Fruit fly (Drosophila melanogaster) whole organism, embryonic: ENCODE results near the gene mrva.

Experiments
- B-H1 ChIP-seq: fragments of 200-800 bp; sonication (Bioruptor generic); IDR thresholded peaks from 3 replicates; pipeline ENCODE4 v1.3.6; 2022; ENCODE audit warnings: missing biosample characterization, missing genetic modification characterization
- CG10209 ChIP-seq: fragments of 200-800 bp; sonication (Bioruptor generic); optimal IDR thresholded peaks from 3 replicates; lab custom pipeline; 2017; ENCODE audit warnings: missing biosample characterization, mild to moderate bottlenecking, missing genetic modification characterization, missing genetic modification reagents
- CG10366 ChIP-seq: fragments of 200-800 bp; sonication (Bioruptor generic); IDR thresholded peaks from 2 replicates; pipeline ENCODE4 v1.3.6; 2022; ENCODE audit warnings: missing biosample characterization, missing genetic modification characterization
- CG10654 ChIP-seq: fragments of 200-800 bp; sonication (Bioruptor generic); optimal IDR thresholded peaks from 2 replicates; lab custom pipeline; 2016; ENCODE audit warnings: missing biosample characterization, missing genetic modification characterization
- CG10959 ChIP-seq: fragments of 200-800 bp; sonication (Bioruptor generic); IDR thresholded peaks from 2 replicates; pipeline ENCODE4 v1.3.6; 2022; ENCODE audit warnings: missing biosample characterization, missing genetic modification characterization
- CG12744 ChIP-seq: fragments of 200-800 bp; sonication (Bioruptor generic); optimal IDR thresholded peaks from 2 replicates; lab custom pipeline; 2016; ENCODE audit warnings: missing biosample characterization, missing genetic modification characterization
- CG13123 ChIP-seq: fragments of 200-800 bp; sonication (Bioruptor generic); optimal IDR thresholded peaks from 2 replicates; lab custom pipeline; 2016; ENCODE audit warnings: missing biosample characterization, missing genetic modification characterization
- CG13775 ChIP-seq: fragments of 200-800 bp; sonication (Bioruptor generic); optimal IDR thresholded peaks from 3 replicates; lab custom pipeline; 2017; ENCODE audit warnings: missing biosample characterization, mild to moderate bottlenecking, missing genetic modification characterization
- CG13894 ChIP-seq: fragments of 200-800 bp; sonication (Bioruptor generic); optimal IDR thresholded peaks from 3 replicates; lab custom pipeline; 2018; ENCODE audit warnings: missing biosample characterization, mild to moderate bottlenecking, missing genetic modification characterization, moderate library complexity
- CG14050 ChIP-seq: fragments of 200-800 bp; sonication (Bioruptor generic); IDR thresholded peaks from 3 replicates; pipeline ENCODE4 v1.3.6; 2022; ENCODE audit warnings: missing biosample characterization, missing genetic modification characterization
- CG15269 ChIP-seq: fragments of 200-800 bp; sonication (Bioruptor generic); optimal IDR thresholded peaks from 2 replicates; lab custom pipeline; 2018; ENCODE audit warnings: missing biosample characterization, mild to moderate bottlenecking, missing genetic modification characterization, moderate library complexity
- CG1602 ChIP-seq: fragments of 200-800 bp; sonication (Bioruptor generic); optimal IDR thresholded peaks from 3 replicates; lab custom pipeline; 2016; ENCODE audit warnings: missing biosample characterization, missing genetic modification characterization
- CG17912 ChIP-seq: fragments of 200-800 bp; sonication (Bioruptor generic); optimal IDR thresholded peaks from 2 replicates; lab custom pipeline; 2018; ENCODE audit warnings: missing biosample characterization, mild to moderate bottlenecking, missing genetic modification characterization
- CG2712 ChIP-seq: fragments of 200-800 bp; optimal IDR thresholded peaks from 3 replicates; lab custom pipeline; 2019; ENCODE audit warnings: missing biosample characterization, mild to moderate bottlenecking, missing genetic modification characterization, moderate library complexity
- CG32767 ChIP-seq: fragments of 200-800 bp; sonication (Bioruptor generic); IDR thresholded peaks from 2 replicates; pipeline ENCODE4 v1.3.6; 2022; ENCODE audit warnings: missing biosample characterization, missing genetic modification characterization
- CG32772 ChIP-seq: fragments of 200-800 bp; sonication (Bioruptor generic); IDR thresholded peaks from 2 replicates; pipeline ENCODE4 v1.3.6; 2022; ENCODE audit warnings: missing biosample characterization, missing genetic modification characterization
- CG33557 ChIP-seq: fragments of 200-800 bp; sonication (Bioruptor generic); optimal IDR thresholded peaks from 2 replicates; lab custom pipeline; 2019; ENCODE audit warnings: missing biosample characterization, mild to moderate bottlenecking, missing genetic modification characterization, moderate library complexity
- CG3847 ChIP-seq: fragments of 200-800 bp; sonication (Bioruptor generic); IDR thresholded peaks from 2 replicates; pipeline ENCODE4 v1.3.6; 2022; ENCODE audit warnings: missing biosample characterization, missing genetic modification characterization
- CG3995 ChIP-seq: fragments of 200-800 bp; sonication (Bioruptor generic); optimal IDR thresholded peaks from 3 replicates; lab custom pipeline; 2016; ENCODE audit warnings: missing biosample characterization, missing genetic modification characterization
- CG43689 ChIP-seq: fragments of 200-800 bp; sonication (Bioruptor generic); IDR thresholded peaks from 2 replicates; pipeline ENCODE4 v1.3.6; 2022; ENCODE audit warnings: missing biosample characterization, missing genetic modification characterization
- CG4404 ChIP-seq: fragments of 200-800 bp; sonication (Bioruptor generic); IDR thresholded peaks from 2 replicates; pipeline ENCODE4 v1.3.6; 2022; ENCODE audit warnings: missing biosample characterization, missing genetic modification characterization
- CG4617 ChIP-seq: fragments of 200-800 bp; sonication (Bioruptor generic); optimal IDR thresholded peaks from 3 replicates; lab custom pipeline; 2016; ENCODE audit warnings: missing biosample characterization, missing genetic modification characterization, borderline replicate concordance
- CG4854 ChIP-seq: fragments of 200-800 bp; sonication (Bioruptor generic); optimal IDR thresholded peaks from 2 replicates; lab custom pipeline; 2016; ENCODE audit warnings: missing biosample characterization, missing genetic modification characterization, inconsistent platforms
- CG5180 ChIP-seq: fragments of 200-800 bp; sonication (Bioruptor generic); optimal IDR thresholded peaks from 3 replicates; lab custom pipeline; 2017; ENCODE audit warnings: missing biosample characterization, missing genetic modification characterization, mild to moderate bottlenecking, moderate library complexity, missing genetic modification reagents
- CG8478 ChIP-seq: fragments of >200 bp; optimal IDR thresholded peaks from 2 replicates; lab custom pipeline; 2018
- CG9932 ChIP-seq: fragments of 200-800 bp; sonication (Bioruptor generic); IDR thresholded peaks from 2 replicates; pipeline ENCODE4 v1.3.6; 2022; ENCODE audit warnings: missing biosample characterization, missing genetic modification characterization
- CHES-1-like ChIP-seq: fragments of 200-800 bp; sonication (Bioruptor generic); optimal IDR thresholded peaks from 2 replicates; lab custom pipeline; 2016; ENCODE audit warnings: missing biosample characterization, missing genetic modification characterization
- D ChIP-seq, 2 experiments: fragments of 200-800 bp in 1 of 2; fragments of >200 bp in 1 of 2; sonication (Bioruptor generic) in 1 of 2; optimal IDR thresholded peaks; 2 replicates in 1 of 2; 3 replicates in 1 of 2; lab custom pipeline; 2017; ENCODE audit warnings: mild to moderate bottlenecking in 1 of 2, missing biosample characterization in 1 of 2, missing genetic modification characterization in 1 of 2, missing genetic modification reagents in 1 of 2
- Dek ChIP-seq: fragments of 200-800 bp; sonication (Bioruptor generic); optimal IDR thresholded peaks from 3 replicates; lab custom pipeline; 2019; ENCODE audit warnings: missing biosample characterization, mild to moderate bottlenecking, missing genetic modification characterization, moderate library complexity
- Sox102F ChIP-seq: fragments of 200-800 bp; sonication (Bioruptor generic); optimal IDR thresholded peaks from 2 replicates; lab custom pipeline; 2018; ENCODE audit warnings: missing biosample characterization, mild to moderate bottlenecking, missing genetic modification characterization, moderate library complexity
- TFAM ChIP-seq: fragments of 200-800 bp; sonication (Bioruptor generic); optimal IDR thresholded peaks from 2 replicates; lab custom pipeline; 2017; ENCODE audit warnings: missing biosample characterization, missing genetic modification characterization, inconsistent platforms
- Vsx1 ChIP-seq: fragments of 200-800 bp; sonication (Bioruptor generic); optimal IDR thresholded peaks from 2 replicates; lab custom pipeline; 2017; ENCODE audit warnings: missing biosample characterization, mild to moderate bottlenecking, missing genetic modification characterization, missing genetic modification reagents
- ap ChIP-seq: fragments of 200-800 bp; sonication (Bioruptor generic); IDR thresholded peaks from 2 replicates; pipeline ENCODE4 v1.3.6; 2022; ENCODE audit warnings: missing biosample characterization, missing genetic modification characterization
- bigmax ChIP-seq: fragments of 200-800 bp; sonication (Bioruptor generic); optimal IDR thresholded peaks from 2 replicates; lab custom pipeline; 2018; ENCODE audit warnings: missing biosample characterization, mild to moderate bottlenecking, missing genetic modification characterization
- bowl ChIP-seq: fragments of 200-800 bp; sonication (Bioruptor generic); IDR thresholded peaks from 2 replicates; pipeline ENCODE4 v1.3.6; 2022; ENCODE audit warnings: missing biosample characterization, missing genetic modification characterization
- caup ChIP-seq: fragments of 200-800 bp; sonication (Bioruptor generic); optimal IDR thresholded peaks from 3 replicates; lab custom pipeline; 2017; ENCODE audit warnings: missing biosample characterization, mild to moderate bottlenecking, missing genetic modification characterization, moderate library complexity; ENCODE audit not compliant: severe bottlenecking
- danr ChIP-seq: fragments of 200-800 bp; sonication (Bioruptor generic); IDR thresholded peaks from 2 replicates; pipeline ENCODE4 v1.3.6; 2022; ENCODE audit warnings: missing biosample characterization, missing genetic modification characterization
- disco-r ChIP-seq: fragments of 200-800 bp; sonication (Bioruptor generic); optimal IDR thresholded peaks from 2 replicates; lab custom pipeline; 2016; ENCODE audit warnings: missing biosample characterization, missing genetic modification characterization
- ftz-f1 ChIP-seq: fragments of 200-800 bp; sonication (Bioruptor generic); optimal IDR thresholded peaks from 2 replicates; lab custom pipeline; 2016; ENCODE audit warnings: missing biosample characterization, missing genetic modification characterization
- fu2 ChIP-seq: fragments of 200-800 bp; sonication (Bioruptor generic); optimal IDR thresholded peaks from 2 replicates; lab custom pipeline; 2016; ENCODE audit warnings: missing biosample characterization, missing genetic modification characterization
- gro ChIP-seq: fragments of 200-800 bp; sonication (Bioruptor generic); optimal IDR thresholded peaks from 2 replicates; lab custom pipeline; 2016; ENCODE audit warnings: missing biosample characterization, missing genetic modification characterization
- kay ChIP-seq: fragments of 200-800 bp; sonication (Bioruptor generic); optimal IDR thresholded peaks from 2 replicates; lab custom pipeline; 2016; ENCODE audit warnings: missing biosample characterization, missing genetic modification characterization
- ken ChIP-seq: fragments of 200-800 bp; sonication (Bioruptor generic); IDR thresholded peaks from 3 replicates; pipeline ENCODE4 v1.3.6; 2022; ENCODE audit warnings: missing biosample characterization, missing genetic modification characterization
- maf-S ChIP-seq: fragments of 200-800 bp; sonication (Bioruptor generic); optimal IDR thresholded peaks from 2 replicates; lab custom pipeline; 2016; ENCODE audit warnings: missing biosample characterization, missing genetic modification characterization
- pb ChIP-seq: fragments of 200-800 bp; sonication (Bioruptor generic); optimal IDR thresholded peaks from 3 replicates; lab custom pipeline; 2016; ENCODE audit warnings: missing biosample characterization, missing genetic modification characterization
- pfk ChIP-seq: fragments of 200-800 bp; sonication (Bioruptor generic); optimal IDR thresholded peaks from 2 replicates; lab custom pipeline; 2018; ENCODE audit warnings: missing biosample characterization, mild to moderate bottlenecking, missing genetic modification characterization, moderate library complexity
- schlank ChIP-seq: fragments of 200-800 bp; sonication (Bioruptor generic); optimal IDR thresholded peaks from 2 replicates; lab custom pipeline; 2018; ENCODE audit warnings: missing biosample characterization, mild to moderate bottlenecking, missing genetic modification characterization
- sd ChIP-seq: fragments of 200-800 bp; sonication (Bioruptor generic); optimal IDR thresholded peaks from 3 replicates; lab custom pipeline; 2018; ENCODE audit warnings: missing biosample characterization, mild to moderate bottlenecking, missing genetic modification characterization, moderate library complexity
- sisA ChIP-seq: fragments of 200-800 bp; sonication (Bioruptor generic); IDR thresholded peaks from 2 replicates; pipeline ENCODE4 v1.3.6; 2022; ENCODE audit warnings: missing biosample characterization, missing genetic modification characterization
- sob ChIP-seq: fragments of 200-800 bp; sonication (Bioruptor generic); IDR thresholded peaks from 2 replicates; pipeline ENCODE4 v1.3.6; 2022; ENCODE audit warnings: missing biosample characterization, missing genetic modification characterization

mrva gene

DNA sequence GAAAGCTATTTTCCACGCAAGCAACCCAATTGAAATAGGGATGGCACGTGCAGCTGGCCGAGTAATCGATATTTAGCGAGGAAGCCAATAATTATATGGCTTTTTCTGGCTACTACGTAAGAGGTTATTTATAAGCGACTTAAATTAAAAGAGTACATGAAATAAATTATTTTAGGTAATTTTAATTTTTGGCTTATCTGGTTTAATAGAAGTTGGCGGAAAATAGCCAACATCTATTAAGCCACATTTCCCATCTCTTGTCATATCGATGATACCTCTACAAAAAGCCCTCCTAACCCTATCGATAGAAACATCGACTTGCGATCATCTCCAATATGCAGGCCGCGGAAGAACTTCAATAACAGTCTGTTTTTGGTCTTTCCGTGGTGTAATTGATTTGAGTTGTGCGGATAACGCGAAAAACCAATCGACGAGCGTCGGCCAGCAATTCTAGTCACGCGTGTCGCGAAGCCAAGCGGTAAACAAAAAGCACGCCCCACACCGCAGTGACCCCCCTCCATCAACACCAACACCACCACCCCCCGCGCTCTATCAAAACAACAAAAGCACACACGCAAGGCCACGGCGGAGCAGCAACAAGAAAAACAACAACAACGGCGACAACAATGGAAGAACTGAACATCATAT is 19.5 kb upstream of the mrva start, which contains the start of the genes Srp19 and qm (continued):
- no peak for TF ChIP-seq CG8478 (lab: Kevin White, UChicago)
- no peak for TF ChIP-seq Vsx1
- TF ChIP-seq caup (GFP tag; lab: Kevin White, UChicago) = peak; percentile 22
- TF ChIP-seq CG13894 (tag; lab: Kevin White, UChicago) = peak; percentile 45
- peak; percentile 78 for TF ChIP-seq CG9932 (GFP tag; lab: Robert Waterston, UW)
- TF ChIP-seq CG17912 (GFP tag; lab: Kevin White, UChicago) = no peak
- TF ChIP-seq fu2 (GFP tag; lab: Kevin White, UChicago) = peak; percentile 4
- peak; percentile 68 for TF ChIP-seq CG2712 (tag; lab: Kevin White, UChicago)
- TF ChIP-seq disco-r (GFP tag; lab: Kevin White, UChicago) = no peak
- peak; percentile 34; the same call in 1 of the 2 replicates for TF ChIP-seq CG4404 (GFP tag; lab: Robert Waterston, UW)
- TF ChIP-seq CG5180 (GFP tag; lab: Kevin White, UChicago) = no peak
- TF ChIP-seq kay (GFP tag; lab: Kevin White, UChicago) = peak; percentile 54
- TF ChIP-seq pb = no peak
- peak; percentile 15 for TF ChIP-seq CG10654
- no peak for TF ChIP-seq Sox102F (GFP tag; lab: Kevin White, UChicago)
- TF ChIP-seq CG13775 = peak; percentile 31
- TF ChIP-seq CG10366 (GFP tag; lab: Robert Waterston, UW) = no peak; the same call in 1 of the 2 replicates
- no peak for TF ChIP-seq schlank (tag; lab: Kevin White, UChicago)
- TF ChIP-seq TFAM (GFP tag; lab: Kevin White, UChicago) = no peak
- TF ChIP-seq sd = peak; percentile 33
- TF ChIP-seq Dek = peak; percentile 53
- TF ChIP-seq CG4854 (GFP tag; lab: Kevin White, UChicago) = peak; percentile 26
- TF ChIP-seq gro (GFP tag; lab: Kevin White, UChicago) = peak; percentile 36
- TF ChIP-seq CG4617 (GFP tag; lab: Kevin White, UChicago) = peak; percentile 19
- peak; percentile 16 for TF ChIP-seq CHES-1-like (GFP tag; lab: Kevin White, UChicago)
- no peak for TF ChIP-seq CG3995
- TF ChIP-seq CG14050 (GFP tag; lab: Robert Waterston, UW) = no peak
- TF ChIP-seq ken = 0 out of 3 replicates have a peak, but pooled peaks have one; percentile 58
- TF ChIP-seq D (optimal IDR thresholded peaks at IDR 0.05; lab: Kevin White, UChicago) = no peak
- peak; percentile 26 for TF ChIP-seq D (GFP tag; optimal IDR thresholded peaks at IDR 0.05; lab: Kevin White, UChicago)
- TF ChIP-seq CG1602 (GFP tag; lab: Kevin White, UChicago) = peak; percentile 36
- TF ChIP-seq pfk (GFP tag; lab: Kevin White, UChicago) = no peak
- peak; percentile 61 for TF ChIP-seq maf-S (GFP tag; lab: Kevin White, UChicago)
- TF ChIP-seq CG3847 (GFP tag; lab: Robert Waterston, UW) = peak; percentile 57
- peak; percentile 1 for TF ChIP-seq CG10209 (GFP tag; lab: Kevin White, UChicago)
- TF ChIP-seq CG15269 = peak; percentile 15
- TF ChIP-seq bowl (GFP tag; lab: Robert Waterston, UW) = no peak
- TF ChIP-seq CG32767 (GFP tag; lab: Robert Waterston, UW) = no peak
- peak; percentile 58 for TF ChIP-seq CG32772 (GFP tag; lab: Robert Waterston, UW)
- TF ChIP-seq CG33557 = peak; percentile 22
- no peak for TF ChIP-seq CG13123 (GFP tag; lab: Kevin White, UChicago)
- peak; percentile 46; the same call in 1 of the 2 replicates for TF ChIP-seq sisA (GFP tag; lab: Robert Waterston, UW)
- TF ChIP-seq ap = no peak
- no peak for TF ChIP-seq danr (GFP tag; lab: Robert Waterston, UW)
- TF ChIP-seq ftz-f1 (GFP tag; lab: Kevin White, UChicago) = peak; percentile 87
- peak; percentile 13 for TF ChIP-seq CG12744 (GFP tag; lab: Kevin White, UChicago)
- TF ChIP-seq CG43689 (GFP tag; lab: Robert Waterston, UW) = no peak
- TF ChIP-seq CG10959 (GFP tag; lab: Robert Waterston, UW) = no peak; the same call in 1 of the 2 replicates
- peak; percentile 11; the same call in 1 of the 3 replicates for TF ChIP-seq B-H1 (GFP tag; lab: Robert Waterston, UW)
- TF ChIP-seq sob (GFP tag; lab: Robert Waterston, UW) = peak; percentile 59
- no peak for TF ChIP-seq bigmax (GFP tag; lab: Kevin White, UChicago)
